Worm (Caenorhabditis elegans): ENCODE data around the gene srx-33.

ce11 chrV:7075646-7076045 is 43.0 kb downstream of the srx-33 start, which contains the start of gene npa-1:
- TF ChIP-seq tab-1 (GFP tag; IDR thresholded peaks at IDR 0.05) (no peak), klf-2 (GFP tag; conservative IDR thresholded peaks at IDR 0.05) (no peak), ref-1 (GFP tag; conservative IDR thresholded peaks at IDR 0.05) (no peak), flt-1 (GFP tag; IDR thresholded peaks at IDR 0.05) (no peak), cog-1 (tag; optimal IDR thresholded peaks at IDR 0.05) (no peak), T22C8.4 (GFP tag; IDR thresholded peaks at IDR 0.05) (no peak), med-1 (GFP tag; optimal IDR thresholded peaks at IDR 0.05; ENCODE audit: insufficient read depth) (no peak), ztf-29 (GFP tag; IDR thresholded peaks at IDR 0.05) (no peak)

Data from whole organism, midembryonic.